Fruit fly (Drosophila melanogaster): ENCODE results near the gene CG11601.

DNA sequence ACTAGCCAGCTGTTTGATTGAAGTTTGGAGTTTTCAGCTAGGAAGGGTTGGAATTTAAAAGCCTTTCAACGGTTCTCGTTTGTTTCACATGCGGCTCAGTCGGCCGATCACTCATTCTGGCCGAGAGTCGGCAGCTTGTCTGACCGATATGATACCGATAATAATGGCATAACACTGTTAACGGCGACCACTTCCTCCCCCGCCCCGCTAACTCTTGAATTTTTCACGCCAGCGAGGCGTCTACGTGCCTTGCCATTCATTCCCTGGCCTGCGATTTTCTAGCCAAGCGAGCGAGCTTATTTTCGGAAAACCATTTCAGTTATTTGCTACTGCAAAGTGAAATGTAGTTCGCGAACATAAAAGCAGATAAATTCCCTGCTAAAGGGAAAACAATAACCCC lies 16.9 kb upstream of the CG11601 start:
- no peak for TF ChIP-seq ttk (optimal IDR thresholded peaks at IDR 0.05)
- TF ChIP-seq h (optimal IDR thresholded peaks at IDR 0.05): no peak
- TF ChIP-seq Sin3A (optimal IDR thresholded peaks at IDR 0.05): no peak
- TF ChIP-seq psq (optimal IDR thresholded peaks at IDR 0.05): no peak
- no peak for TF ChIP-seq insv (optimal IDR thresholded peaks at IDR 0.05)
- no peak for TF ChIP-seq Myc (optimal IDR thresholded peaks at IDR 0.05)

All from Kc167 (cell line).